Worm (Caenorhabditis elegans) whole organism, young adult: Measurements from ENCODE around the gene Y69H2.7.

ENCODE experiments used
- B0261.1 ChIP-seq: sonication (generic microtip); optimal IDR thresholded peaks from 2 replicates; lab custom pipeline; 2016; ENCODE audit warnings: mild to moderate bottlenecking, missing genetic modification characterization, moderate library complexity, missing compliant biosample characterization
- C17E4.6 ChIP-seq: fragments of 200-800 bp; sonication (Bioruptor generic); IDR thresholded peaks from 2 replicates; pipeline ENCODE4 v1.3.6; 2022; ENCODE audit warnings: missing genetic modification reagents, missing genetic modification characterization, missing compliant biosample characterization
- F23B12.7 ChIP-seq: sonication (generic microtip); optimal IDR thresholded peaks from 2 replicates; lab custom pipeline; 2017; ENCODE audit warnings: missing genetic modification characterization, mild to moderate bottlenecking, missing compliant biosample characterization, antibody characterized with exemption, moderate library complexity; ENCODE audit not compliant: insufficient read depth
- F49E8.2 ChIP-seq: sonication (generic microtip); optimal IDR thresholded peaks from 3 replicates; lab custom pipeline; 2017; ENCODE audit warnings: missing genetic modification characterization, mild to moderate bottlenecking, missing compliant biosample characterization, antibody characterized with exemption, moderate library complexity; ENCODE audit not compliant: insufficient read depth
- T26A5.8 ChIP-seq: sonication (generic microtip); optimal IDR thresholded peaks from 2 replicates; lab custom pipeline; 2016; ENCODE audit warnings: missing genetic modification characterization, missing compliant biosample characterization
- Y56A3A.18 ChIP-seq: fragments of 200-800 bp; sonication (Bioruptor generic); IDR thresholded peaks from 2 replicates; pipeline ENCODE4 v1.3.6; 2022; ENCODE audit warnings: missing genetic modification reagents, missing genetic modification characterization, missing compliant biosample characterization
- Y95B8A.8 ChIP-seq: fragments of 200-800 bp; sonication (Bioruptor generic); IDR thresholded peaks from 2 replicates; pipeline ENCODE4 v1.3.6; 2022; ENCODE audit warnings: missing genetic modification reagents, missing genetic modification characterization, missing compliant biosample characterization
- ZK185.1 ChIP-seq: sonication (generic microtip); optimal IDR thresholded peaks from 2 replicates; lab custom pipeline; 2016; ENCODE audit warnings: mild to moderate bottlenecking, missing genetic modification characterization, missing compliant biosample characterization; ENCODE audit not compliant: poor library complexity, severe bottlenecking
- aptf-3 ChIP-seq: fragments of 200-800 bp; sonication (Bioruptor generic); IDR thresholded peaks from 2 replicates; pipeline ENCODE4 v1.3.6; 2022; ENCODE audit warnings: missing genetic modification characterization, missing compliant biosample characterization
- athp-1 ChIP-seq: sonication (generic microtip); optimal IDR thresholded peaks from 2 replicates; lab custom pipeline; 2017; ENCODE audit warnings: mild to moderate bottlenecking, missing genetic modification characterization, missing compliant biosample characterization
- attf-3 ChIP-seq: fragments of 200-800 bp; sonication (Bioruptor generic); conservative IDR thresholded peaks from 2 replicates; pipeline ENCODE4 v1.3.6; 2022; ENCODE audit warnings: missing genetic modification reagents, missing genetic modification characterization, missing compliant biosample characterization
- attf-5 ChIP-seq: fragments of 200-800 bp; sonication (Bioruptor generic); optimal IDR thresholded peaks from 2 replicates; lab custom pipeline; 2018; ENCODE audit warnings: mild to moderate bottlenecking, missing genetic modification characterization, missing compliant biosample characterization
- bed-1 ChIP-seq: fragments of 200-800 bp; sonication (Bioruptor generic); IDR thresholded peaks from 2 replicates; pipeline ENCODE4 v1.3.6; 2022; ENCODE audit warnings: missing genetic modification reagents, missing genetic modification characterization, missing compliant biosample characterization
- cebp-1 ChIP-seq, 2 experiments: fragments of 200-800 bp in 1 of 2; sonication (Bioruptor generic) in 1 of 2; sonication (generic microtip) in 1 of 2; IDR thresholded peaks in 1 of 2; optimal IDR thresholded peaks in 1 of 2; 2 replicates each; pipeline versions ENCODE4 v1.3.6 to Lab custom; 2017 to 2022; ENCODE audit warnings: missing compliant biosample characterization in 2 of 2, missing genetic modification characterization in 2 of 2, mild to moderate bottlenecking in 1 of 2, missing genetic modification reagents in 1 of 2, moderate library complexity in 1 of 2
- ceh-27 ChIP-seq: fragments of 200-800 bp; sonication (Bioruptor generic); optimal IDR thresholded peaks from 2 replicates; lab custom pipeline; 2018; ENCODE audit warnings: mild to moderate bottlenecking, missing genetic modification characterization, moderate library complexity, missing compliant biosample characterization
- ceh-40 ChIP-seq: fragments of 200-800 bp; sonication (Bioruptor generic); IDR thresholded peaks from 2 replicates; pipeline ENCODE4 v1.3.6; 2022; ENCODE audit warnings: missing genetic modification characterization, missing compliant biosample characterization
- ceh-58 ChIP-seq: fragments of 200-800 bp; sonication (Bioruptor generic); IDR thresholded peaks from 2 replicates; pipeline ENCODE4 v1.3.6; 2022; ENCODE audit warnings: missing genetic modification characterization, missing compliant biosample characterization
- ceh-79 ChIP-seq: sonication (generic microtip); optimal IDR thresholded peaks from 2 replicates; lab custom pipeline; 2017; ENCODE audit warnings: mild to moderate bottlenecking, missing genetic modification characterization, missing compliant biosample characterization
- dox-1 ChIP-seq: fragments of 200-800 bp; sonication (Bioruptor generic); IDR thresholded peaks from 2 replicates; pipeline ENCODE4 v1.3.6; 2022; ENCODE audit warnings: missing genetic modification reagents, missing genetic modification characterization, missing compliant biosample characterization
- egl-44 ChIP-seq: fragments of 200-800 bp; sonication (Bioruptor generic); IDR thresholded peaks from 2 replicates; pipeline ENCODE4 v1.3.6; 2022; ENCODE audit warnings: missing genetic modification reagents, missing genetic modification characterization, missing compliant biosample characterization
- gei-17 ChIP-seq: fragments of 200-800 bp; sonication (Bioruptor generic); optimal IDR thresholded peaks from 2 replicates; lab custom pipeline; 2018; ENCODE audit warnings: mild to moderate bottlenecking, missing genetic modification characterization, missing compliant biosample characterization
- hlh-26 ChIP-seq: fragments of 200-800 bp; sonication (Bioruptor generic); conservative IDR thresholded peaks from 2 replicates; pipeline ENCODE4 v1.3.6; 2022; ENCODE audit warnings: missing genetic modification reagents, missing genetic modification characterization, missing compliant biosample characterization
- hmg-20 ChIP-seq: fragments of 200-800 bp; sonication (Bioruptor generic); IDR thresholded peaks from 2 replicates; pipeline ENCODE4 v1.3.6; 2022; ENCODE audit warnings: missing genetic modification reagents, missing genetic modification characterization, missing compliant biosample characterization
- lag-1 ChIP-seq: fragments of 200-800 bp; sonication (Bioruptor generic); IDR thresholded peaks from 2 replicates; pipeline ENCODE4 v1.3.6; 2022; ENCODE audit warnings: missing genetic modification reagents, missing genetic modification characterization, missing compliant biosample characterization
- lin-54 ChIP-seq: fragments of 200-800 bp; sonication (Bioruptor generic); optimal IDR thresholded peaks from 2 replicates; lab custom pipeline; 2018; ENCODE audit warnings: mild to moderate bottlenecking, missing genetic modification characterization, missing compliant biosample characterization
- lsy-27 ChIP-seq: sonication (generic microtip); optimal IDR thresholded peaks from 2 replicates; lab custom pipeline; 2017; ENCODE audit warnings: missing genetic modification characterization, mild to moderate bottlenecking, missing compliant biosample characterization, antibody characterized with exemption, missing genotype, borderline replicate concordance; ENCODE audit not compliant: insufficient read depth
- madf-6 ChIP-seq: fragments of 200-800 bp; sonication (Bioruptor generic); IDR thresholded peaks from 2 replicates; pipeline ENCODE4 v1.3.6; 2022; ENCODE audit warnings: missing genetic modification reagents, missing genetic modification characterization, missing compliant biosample characterization
- madf-8 ChIP-seq: fragments of 200-800 bp; sonication (Bioruptor generic); conservative IDR thresholded peaks from 2 replicates; pipeline ENCODE4 v1.3.6; 2022; ENCODE audit warnings: missing genetic modification reagents, missing genetic modification characterization, missing compliant biosample characterization
- mcd-1 ChIP-seq: fragments of 200-800 bp; sonication (Bioruptor generic); IDR thresholded peaks from 2 replicates; pipeline ENCODE4 v1.3.6; 2022; ENCODE audit warnings: missing genetic modification reagents, missing genetic modification characterization, missing compliant biosample characterization
- mes-4 ChIP-seq: sonication (generic microtip); optimal IDR thresholded peaks from 2 replicates; lab custom pipeline; 2016; ENCODE audit warnings: missing genotype, missing genetic modification characterization, missing compliant biosample characterization
- nfya-1 ChIP-seq: sonication (generic microtip); optimal IDR thresholded peaks from 2 replicates; lab custom pipeline; 2017; ENCODE audit warnings: antibody characterized with exemption, missing compliant biosample characterization, missing genetic modification characterization, borderline replicate concordance; ENCODE audit not compliant: insufficient read depth
- nhr-120 ChIP-seq: fragments of 200-800 bp; sonication (Bioruptor generic); IDR thresholded peaks from 2 replicates; pipeline ENCODE4 v1.3.6; 2022; ENCODE audit warnings: missing genetic modification characterization, missing compliant biosample characterization
- nhr-179 ChIP-seq: sonication (generic microtip); optimal IDR thresholded peaks from 2 replicates; lab custom pipeline; 2016; ENCODE audit warnings: mild to moderate bottlenecking, missing genetic modification characterization, missing compliant biosample characterization
- nhr-80 ChIP-seq: sonication (generic microtip); optimal IDR thresholded peaks from 2 replicates; lab custom pipeline; 2016; ENCODE audit warnings: missing genetic modification characterization, missing compliant biosample characterization
- pha-4 ChIP-seq: fragments of 150-350 bp; sonication (generic microtip); optimal IDR thresholded peaks from 2 replicates; lab custom pipeline; 2014; ENCODE audit warnings: missing biosample characterization, missing genetic modification reagents, missing genetic modification characterization
- snpc-3.4 ChIP-seq: sonication (generic microtip); optimal IDR thresholded peaks from 2 replicates; lab custom pipeline; 2017; ENCODE audit warnings: missing genetic modification characterization, mild to moderate bottlenecking, missing compliant biosample characterization, antibody characterized with exemption, moderate library complexity, missing genotype, missing genetic modification reagents
- somi-1 ChIP-seq: fragments of 200-800 bp; sonication (Bioruptor generic); optimal IDR thresholded peaks from 2 replicates; lab custom pipeline; 2018; ENCODE audit warnings: mild to moderate bottlenecking, missing genetic modification characterization, missing compliant biosample characterization
- sptf-2 ChIP-seq: fragments of 200-800 bp; sonication (Bioruptor generic); optimal IDR thresholded peaks from 2 replicates; lab custom pipeline; 2018; ENCODE audit warnings: mild to moderate bottlenecking, missing genetic modification characterization, missing compliant biosample characterization
- zim-3 ChIP-seq: sonication (generic microtip); optimal IDR thresholded peaks from 2 replicates; lab custom pipeline; 2017; ENCODE audit warnings: mild to moderate bottlenecking, missing genetic modification characterization, moderate library complexity, missing compliant biosample characterization
- ztf-22 ChIP-seq: fragments of 200-800 bp; sonication (Bioruptor generic); optimal IDR thresholded peaks from 2 replicates; lab custom pipeline; 2018; ENCODE audit warnings: mild to moderate bottlenecking, missing genetic modification characterization, moderate library complexity, missing compliant biosample characterization
- ztf-3 ChIP-seq: fragments of 200-800 bp; sonication (Bioruptor generic); optimal IDR thresholded peaks from 2 replicates; lab custom pipeline; 2018; ENCODE audit warnings: mild to moderate bottlenecking, missing genetic modification characterization, missing compliant biosample characterization

Gene Y69H2.7

ce11 chrV:18701306-18701705, 11.5 kb downstream of the Y69H2.7 start, which contains the start of gene Y69H2.9:
Gene Y69H2.9 (plus strand): TSS chrV:18701538.
- no peak for TF ChIP-seq Y95B8A.8 (GFP tag; lab: Robert Waterston, UW)
- TF ChIP-seq ztf-3, result no peak
- 0 out of 2 replicates have a peak, but pooled peaks have one; percentile 22 for TF ChIP-seq attf-3 (GFP tag; lab: Robert Waterston, UW)
- TF ChIP-seq zim-3 (tag; lab: Kevin White, UChicago), result no peak
- peak; percentile 78 for TF ChIP-seq nhr-80 (tag; lab: Kevin White, UChicago)
- no peak for TF ChIP-seq hlh-26 (GFP tag; lab: Robert Waterston, UW)
- no peak for TF ChIP-seq gei-17 (GFP tag; lab: Kevin White, UChicago)
- TF ChIP-seq ceh-79 (tag; lab: Kevin White, UChicago), result no peak
- no peak for TF ChIP-seq egl-44
- no peak for TF ChIP-seq madf-8 (GFP tag; lab: Robert Waterston, UW)
- no peak for TF ChIP-seq ztf-22 (GFP tag; lab: Kevin White, UChicago)
- TF ChIP-seq F49E8.2 (tag; lab: Kevin White, UChicago), result no peak
- TF ChIP-seq snpc-3.4, result no peak
- TF ChIP-seq nhr-179 (tag; lab: Kevin White, UChicago), result no peak
- TF ChIP-seq pha-4 (tag; lab: Kevin White, UChicago), result no peak
- TF ChIP-seq T26A5.8 (tag; lab: Kevin White, UChicago), result no peak

ce11 chrV:18705319-18706062, 15.7 kb downstream of the Y69H2.7 start:
- no peak for TF ChIP-seq B0261.1 (tag; lab: Kevin White, UChicago)
- no peak for TF ChIP-seq attf-5 (GFP tag; lab: Kevin White, UChicago)
- TF ChIP-seq somi-1, result peak; percentile 20
- no peak for TF ChIP-seq C17E4.6 (GFP tag; lab: Robert Waterston, UW)
- no peak for TF ChIP-seq ZK185.1
- no peak for TF ChIP-seq dox-1 (GFP tag; lab: Robert Waterston, UW)
- TF ChIP-seq ceh-58, result peak; percentile 88
- no peak for TF ChIP-seq ceh-40 (GFP tag; lab: Robert Waterston, UW)
- TF ChIP-seq lag-1, result 0 out of 2 replicates have a peak, but pooled peaks have one; percentile 39
- TF ChIP-seq madf-6 (GFP tag; lab: Robert Waterston, UW), result no peak
- TF ChIP-seq lin-54 (GFP tag; lab: Kevin White, UChicago), result no peak
- no peak for TF ChIP-seq hmg-20 (GFP tag; lab: Robert Waterston, UW)
- peak; percentile 66 for TF ChIP-seq nfya-1
- no peak for TF ChIP-seq lsy-27 (tag; lab: Kevin White, UChicago)
- TF ChIP-seq aptf-3 (GFP tag; lab: Robert Waterston, UW), result peak; percentile 56; the same call in 1 of the 2 replicates
- TF ChIP-seq cebp-1 (GFP tag; IDR thresholded peaks at IDR 0.05; lab: Robert Waterston, UW), result no peak
- no peak for TF ChIP-seq cebp-1 (tag; optimal IDR thresholded peaks at IDR 0.05; lab: Kevin White, UChicago)
- no peak for TF ChIP-seq madf-8 (GFP tag; lab: Robert Waterston, UW)
- no peak for TF ChIP-seq mes-4 (tag; lab: Kevin White, UChicago)
- TF ChIP-seq athp-1 (tag; lab: Kevin White, UChicago), result no peak
- TF ChIP-seq bed-1 (GFP tag; lab: Robert Waterston, UW), result 0 out of 2 replicates have a peak, but pooled peaks have one; percentile 37
- TF ChIP-seq mcd-1 (GFP tag; lab: Robert Waterston, UW), result 0 out of 2 replicates have a peak, but pooled peaks have one; percentile 35
- TF ChIP-seq Y56A3A.18 (GFP tag; lab: Robert Waterston, UW), result no peak
- TF ChIP-seq nhr-120 (GFP tag; lab: Robert Waterston, UW), result 0 out of 2 replicates have a peak, but pooled peaks have one; percentile 65
- no peak for TF ChIP-seq ceh-27 (GFP tag; lab: Kevin White, UChicago)
- TF ChIP-seq F23B12.7 (tag; lab: Kevin White, UChicago), result no peak
- no peak for TF ChIP-seq sptf-2 (GFP tag; lab: Kevin White, UChicago)
- TF ChIP-seq, all 124 proteins: peak for 8
